Worm (Caenorhabditis elegans) whole organism, L2 larva: ENCODE data around the gene F08F8.10.

ENCODE experiments used
- C34F6.9 ChIP-seq: fragments of 150-350 bp; optimal IDR thresholded peaks from 2 replicates; lab custom pipeline; 2014; ENCODE audit warnings: missing biosample characterization, missing genetic modification characterization
- F13H6.1 ChIP-seq: sonication (generic microtip); optimal IDR thresholded peaks from 2 replicates; lab custom pipeline; 2016; ENCODE audit warnings: missing genetic modification characterization, missing compliant biosample characterization
- R02D3.7 ChIP-seq: fragments of 150-350 bp; optimal IDR thresholded peaks from 2 replicates; lab custom pipeline; 2014; ENCODE audit warnings: missing biosample characterization, missing genetic modification characterization
- Y55F3AM.14 ChIP-seq: fragments of 200-800 bp; sonication (Bioruptor generic); optimal IDR thresholded peaks from 2 replicates; lab custom pipeline; 2018; ENCODE audit warnings: mild to moderate bottlenecking, missing genetic modification characterization, missing compliant biosample characterization
- ZK546.5 ChIP-seq: sonication (generic microtip); optimal IDR thresholded peaks from 2 replicates; lab custom pipeline; 2017; ENCODE audit warnings: missing biosample characterization, missing genetic modification characterization
- ama-1 ChIP-seq: fragments of 150-350 bp; optimal IDR thresholded peaks from 2 replicates; lab custom pipeline; 2018; ENCODE audit warnings: inconsistent platforms
- ceh-16 ChIP-seq: fragments of 150-350 bp; optimal IDR thresholded peaks from 2 replicates; lab custom pipeline; 2014; ENCODE audit warnings: missing biosample characterization, missing genetic modification characterization
- crh-2 ChIP-seq: sonication (generic microtip); optimal IDR thresholded peaks from 2 replicates; lab custom pipeline; 2017; ENCODE audit warnings: missing biosample characterization, missing genetic modification characterization
- dmd-4 ChIP-seq: sonication (generic microtip); optimal IDR thresholded peaks from 2 replicates; lab custom pipeline; 2017; ENCODE audit warnings: missing biosample characterization, missing genetic modification characterization
- elt-1 ChIP-seq: fragments of 150-350 bp; optimal IDR thresholded peaks from 2 replicates; lab custom pipeline; 2014; ENCODE audit warnings: missing biosample characterization, missing genetic modification characterization
- fos-1 ChIP-seq: fragments of 150-350 bp; optimal IDR thresholded peaks from 2 replicates; lab custom pipeline; 2014; ENCODE audit warnings: missing biosample characterization, missing genetic modification characterization
- gmeb-1 ChIP-seq: fragments of 150-350 bp; optimal IDR thresholded peaks from 2 replicates; lab custom pipeline; 2014; ENCODE audit warnings: missing biosample characterization, missing genetic modification characterization
- lin-11 ChIP-seq: fragments of 150-350 bp; sonication (generic microtip); optimal IDR thresholded peaks from 2 replicates; lab custom pipeline; 2014; ENCODE audit warnings: missing biosample characterization, missing genetic modification characterization, inconsistent platforms, mixed read lengths
- lin-13 ChIP-seq: fragments of 150-350 bp; optimal IDR thresholded peaks from 2 replicates; lab custom pipeline; 2014; ENCODE audit warnings: missing biosample characterization, missing genetic modification reagents, missing genetic modification characterization
- lsy-2 ChIP-seq, 2 experiments: fragments of 150-350 bp in 1 of 2; sonication (generic microtip) in 1 of 2; optimal IDR thresholded peaks; 2 replicates each; lab custom pipeline; 2014 to 2017; ENCODE audit warnings: missing biosample characterization in 2 of 2, missing genetic modification characterization in 2 of 2
- mbf-1 ChIP-seq: sonication (generic microtip); optimal IDR thresholded peaks from 2 replicates; lab custom pipeline; 2017; ENCODE audit warnings: missing biosample characterization, missing genetic modification characterization
- mdl-1 ChIP-seq, 2 experiments: fragments of 150-350 bp in 1 of 2; sonication (generic microtip) in 1 of 2; optimal IDR thresholded peaks; 2 replicates each; lab custom pipeline; 2017; ENCODE audit warnings: missing biosample characterization in 2 of 2, missing genetic modification characterization in 2 of 2
- nhr-10 ChIP-seq: sonication (generic microtip); optimal IDR thresholded peaks from 2 replicates; lab custom pipeline; 2017; ENCODE audit warnings: missing biosample characterization, missing genetic modification characterization
- nhr-11 ChIP-seq: fragments of 150-350 bp; optimal IDR thresholded peaks from 2 replicates; lab custom pipeline; 2014; ENCODE audit warnings: missing biosample characterization, missing genetic modification characterization
- nhr-12 ChIP-seq: fragments of 150-350 bp; optimal IDR thresholded peaks from 2 replicates; lab custom pipeline; 2014; ENCODE audit warnings: missing biosample characterization, missing genetic modification characterization
- nhr-129 ChIP-seq: fragments of 150-350 bp; optimal IDR thresholded peaks from 2 replicates; lab custom pipeline; 2014; ENCODE audit warnings: missing biosample characterization, missing genetic modification characterization
- nhr-21 ChIP-seq: fragments of 150-350 bp; optimal IDR thresholded peaks from 2 replicates; lab custom pipeline; 2014; ENCODE audit warnings: missing biosample characterization, missing genetic modification characterization
- nhr-23 ChIP-seq: fragments of 150-350 bp; optimal IDR thresholded peaks from 2 replicates; lab custom pipeline; 2014; ENCODE audit warnings: missing biosample characterization, missing genetic modification reagents, missing genetic modification characterization
- peb-1 ChIP-seq: fragments of 150-350 bp; optimal IDR thresholded peaks from 2 replicates; lab custom pipeline; 2014; ENCODE audit warnings: missing biosample characterization, missing genetic modification characterization
- sem-4 ChIP-seq: fragments of 150-350 bp; optimal IDR thresholded peaks from 2 replicates; lab custom pipeline; 2014; ENCODE audit warnings: missing biosample characterization, missing genetic modification reagents, missing genetic modification characterization
- skn-1 ChIP-seq: sonication (generic microtip); optimal IDR thresholded peaks from 2 replicates; lab custom pipeline; 2017; ENCODE audit warnings: missing biosample characterization, missing genetic modification characterization
- sma-3 ChIP-seq: sonication (generic microtip); optimal IDR thresholded peaks from 2 replicates; lab custom pipeline; 2016; ENCODE audit warnings: missing genetic modification reagents, missing genetic modification characterization, missing compliant biosample characterization
- sma-9 ChIP-seq, 2 experiments: fragments of 150-350 bp in 1 of 2; sonication (generic microtip) in 1 of 2; optimal IDR thresholded peaks; 2 replicates each; lab custom pipeline; 2014 to 2016; ENCODE audit warnings: missing genetic modification characterization in 2 of 2, mild to moderate bottlenecking in 1 of 2, missing biosample characterization in 1 of 2, missing compliant biosample characterization in 1 of 2, missing genetic modification reagents in 1 of 2, moderate library complexity in 1 of 2
- snpc-4 ChIP-seq: fragments of 150-350 bp; optimal IDR thresholded peaks from 2 replicates; lab custom pipeline; 2014; ENCODE audit warnings: missing biosample characterization, missing genetic modification characterization
- unc-55 ChIP-seq: fragments of 150-350 bp; sonication (generic microtip); optimal IDR thresholded peaks from 3 replicates; lab custom pipeline; 2014; ENCODE audit warnings: missing biosample characterization, missing genetic modification reagents, missing genetic modification characterization
- zag-1 ChIP-seq: fragments of 150-350 bp; optimal IDR thresholded peaks from 2 replicates; lab custom pipeline; 2014; ENCODE audit warnings: missing biosample characterization, missing genetic modification characterization
- ztf-1 ChIP-seq: fragments of 200-800 bp; sonication (Bioruptor generic); conservative IDR thresholded peaks from 2 replicates; pipeline ENCODE4 v1.3.6; 2022; ENCODE audit warnings: missing genetic modification characterization, missing compliant biosample characterization
- ztf-11 ChIP-seq: sonication (generic microtip); optimal IDR thresholded peaks from 2 replicates; lab custom pipeline; 2017; ENCODE audit warnings: missing biosample characterization, missing genetic modification characterization
- ztf-4 ChIP-seq: fragments of 150-350 bp; optimal IDR thresholded peaks from 2 replicates; lab custom pipeline; 2014; ENCODE audit warnings: missing biosample characterization, missing genetic modification characterization

F08F8.10 gene

DNA sequence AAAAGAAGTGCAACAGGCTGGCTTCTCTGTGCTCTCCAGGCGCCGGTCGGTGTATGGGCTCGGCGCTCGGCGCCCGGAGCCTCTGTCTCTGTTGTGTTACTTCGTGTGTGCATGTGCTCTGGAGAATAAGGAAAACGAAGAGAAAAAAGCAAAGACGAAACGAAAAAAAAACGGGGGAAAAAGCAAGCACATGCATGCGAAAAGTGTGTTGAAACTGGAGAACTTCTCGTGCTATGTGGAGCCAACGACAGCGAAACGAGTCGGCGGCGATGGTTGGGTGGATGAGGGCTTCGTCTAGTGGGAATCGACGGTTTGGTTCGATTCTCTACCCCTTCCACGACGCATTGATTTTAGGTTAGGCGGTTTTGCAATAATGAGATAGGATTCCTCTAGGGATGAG is 30.2 kb upstream of the F08F8.10 start:
- TF ChIP-seq mdl-1 (tag; optimal IDR thresholded peaks at IDR 0.05; lab: Kevin White, UChicago) (peak in 1 of 2 experiments; percentile 36), nhr-21 (peak; percentile 11), sem-4 (tag; lab: Kevin White, UChicago) (no peak), unc-55 (GFP tag; lab: Kevin White, UChicago) (peak; percentile 53), ztf-4 (peak; percentile 27), skn-1 (tag; lab: Kevin White, UChicago) (no peak), snpc-4 (tag; lab: Kevin White, UChicago) (peak; percentile 38), nhr-11 (tag; lab: Kevin White, UChicago) (no peak), sma-9 (GFP tag; optimal IDR thresholded peaks at IDR 0.05; lab: Kevin White, UChicago) (peak; percentile 57), sma-9 (tag; optimal IDR thresholded peaks at IDR 0.05; lab: Kevin White, UChicago) (no peak), peb-1 (tag; lab: Kevin White, UChicago) (no peak), ztf-11 (tag; lab: Kevin White, UChicago) (no peak), lin-11 (tag; lab: Kevin White, UChicago) (peak; percentile 72), fos-1 (tag; lab: Kevin White, UChicago) (peak; percentile 33), C34F6.9 (tag; lab: Kevin White, UChicago) (peak; percentile 55), lsy-2 (tag; optimal IDR thresholded peaks at IDR 0.05; lab: Kevin White, UChicago) (peak; percentile 55 to 56), Y55F3AM.14 (GFP tag; lab: Kevin White, UChicago) (peak; percentile 99), nhr-129 (tag; lab: Kevin White, UChicago) (peak; percentile 30), gmeb-1 (peak; percentile 56), F13H6.1 (peak; percentile 71), crh-2 (tag; lab: Kevin White, UChicago) (peak; percentile 62), zag-1 (peak; percentile 44)

DNA sequence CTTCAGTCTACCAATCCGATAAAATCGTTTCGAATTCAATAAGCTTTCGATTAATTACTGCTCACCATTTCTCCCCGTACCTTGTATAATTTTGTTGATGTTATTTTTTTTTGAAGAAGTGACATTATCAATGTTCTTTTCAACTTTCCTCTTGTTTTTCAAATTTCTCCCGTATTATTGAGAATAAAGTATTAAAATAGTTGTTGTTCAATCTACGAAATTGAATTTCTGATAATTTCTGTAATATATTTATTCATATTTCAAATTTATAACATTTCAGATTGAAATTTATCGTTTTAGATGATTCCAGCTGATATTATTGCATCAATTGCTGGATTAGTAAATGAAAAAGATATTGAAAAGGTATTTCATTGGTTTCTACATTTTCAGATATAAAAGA is 28.7 kb upstream of the F08F8.10 start, which contains the start of gene trd-1:
Gene trd-1, plus strand, starts transcription at position 301 of the 400 bp plus-strand sequence.
- TF ChIP-seq mbf-1 (tag; lab: Kevin White, UChicago) = no peak
- TF ChIP-seq lin-13 (GFP tag; lab: Kevin White, UChicago) = no peak
- TF ChIP-seq nhr-23 (tag; lab: Kevin White, UChicago) = no peak

DNA sequence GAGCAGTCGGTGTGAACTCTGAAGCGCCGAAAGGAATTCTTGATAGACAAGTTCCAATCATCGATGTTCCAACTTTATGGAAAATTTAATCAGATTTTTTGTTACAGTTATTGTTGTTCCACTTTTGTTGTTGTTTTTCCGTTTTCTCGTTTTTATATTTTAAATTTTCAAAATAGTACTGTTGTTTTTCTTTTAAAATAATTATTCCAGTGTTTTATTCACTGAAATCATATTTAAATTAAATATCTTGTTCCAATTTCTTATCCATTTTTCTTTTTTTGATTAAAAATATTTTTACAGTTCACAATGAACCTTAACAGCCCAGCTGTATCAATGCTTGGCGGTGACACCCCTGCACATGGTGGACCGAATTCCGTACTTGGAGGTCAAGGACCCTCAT is 26.5 kb upstream of the F08F8.10 start, which contains the start of gene tbp-1:
Gene tbp-1, plus strand, starts transcription at position 301 of the 400 bp plus-strand sequence.
- TF ChIP-seq ceh-16 (tag; lab: Kevin White, UChicago) (no peak), nhr-21 (no peak)

DNA sequence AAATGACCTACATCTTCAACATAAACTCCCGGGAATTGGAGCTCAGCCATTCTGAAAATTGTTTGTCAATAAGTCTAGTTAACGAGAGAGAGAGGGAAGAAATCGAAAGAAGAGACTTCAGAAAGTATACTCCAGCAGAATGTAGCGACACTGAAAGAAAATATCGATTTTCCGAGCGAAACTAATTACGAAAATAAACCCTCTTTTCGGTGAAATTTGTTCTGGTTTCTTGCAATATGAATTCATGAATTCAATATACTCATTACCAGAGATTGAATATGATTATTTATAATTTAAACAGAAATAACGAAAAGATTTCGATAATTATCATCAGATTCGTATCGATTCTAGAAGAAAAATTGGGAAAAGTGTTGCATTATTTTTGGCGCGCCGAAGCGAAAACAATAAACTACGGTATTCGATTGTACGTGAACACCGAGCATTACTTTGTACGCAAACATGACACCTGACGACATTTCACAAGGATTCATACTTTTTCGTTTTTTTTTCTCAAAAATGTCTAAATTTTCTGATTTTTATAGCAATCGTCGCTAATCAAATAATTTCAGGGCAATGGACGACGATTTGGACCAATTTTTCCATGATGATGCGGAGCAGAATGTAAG is 24.5 kb upstream of the F08F8.10 start, which contains the start of the genes hmg-4 and T20B12.3:
Gene hmg-4, minus strand, starts transcription at position 51 of the 626 bp plus-strand sequence.
Gene T20B12.3, plus strand, starts transcription at position 570 of the 626 bp plus-strand sequence.
- TF ChIP-seq skn-1 (tag; lab: Kevin White, UChicago) (no peak), lin-13 (GFP tag; lab: Kevin White, UChicago) (no peak), lsy-2 (tag; optimal IDR thresholded peaks at IDR 0.05; lab: Kevin White, UChicago) (peak; percentile 83 to 98), nhr-129 (tag; lab: Kevin White, UChicago) (peak; percentile 68), mbf-1 (tag; lab: Kevin White, UChicago) (no peak), dmd-4 (tag; lab: Kevin White, UChicago) (no peak), ztf-1 (GFP tag; lab: Robert Waterston, UW) (no peak), mdl-1 (tag; optimal IDR thresholded peaks at IDR 0.05; lab: Kevin White, UChicago) (no peak), ama-1 (no peak), C34F6.9 (tag; lab: Kevin White, UChicago) (peak; percentile 70), ZK546.5 (tag; lab: Kevin White, UChicago) (no peak), nhr-12 (tag; lab: Kevin White, UChicago) (no peak), ztf-11 (tag; lab: Kevin White, UChicago) (no peak), sma-3 (no peak), R02D3.7 (tag; lab: Kevin White, UChicago) (no peak), nhr-21 (no peak), nhr-11 (tag; lab: Kevin White, UChicago) (no peak), nhr-10 (tag; lab: Kevin White, UChicago) (no peak), unc-55 (GFP tag; lab: Kevin White, UChicago) (peak; percentile 67), elt-1 (tag; lab: Kevin White, UChicago) (no peak), peb-1 (tag; lab: Kevin White, UChicago) (no peak), crh-2 (tag; lab: Kevin White, UChicago) (peak; percentile 15), lin-11 (tag; lab: Kevin White, UChicago) (no peak), nhr-23 (tag; lab: Kevin White, UChicago) (no peak), gmeb-1 (peak; percentile 47), sem-4 (tag; lab: Kevin White, UChicago) (no peak), fos-1 (tag; lab: Kevin White, UChicago) (no peak)
